Worm (Caenorhabditis elegans) whole organism, L3 larva: ENCODE measurements around the gene F49C12.2.
"Not testable (repeated sequence)": the region's sequence is repeated elsewhere in the genome, so short reads cannot be mapped to it uniquely, and the experiment has no call there.

ENCODE experiments used
- ama-1 ChIP-seq: fragments of 150-350 bp; optimal IDR thresholded peaks from 2 replicates; lab custom pipeline; 2018
- ceh-82 ChIP-seq: fragments of 150-350 bp; optimal IDR thresholded peaks from 2 replicates; lab custom pipeline; 2014; ENCODE audit warnings: missing biosample characterization, missing genetic modification characterization
- ceh-9 ChIP-seq: sonication (generic microtip); optimal IDR thresholded peaks from 2 replicates; lab custom pipeline; 2018; ENCODE audit warnings: missing biosample characterization, missing genetic modification characterization
- daf-12 ChIP-seq: fragments of 150-350 bp; optimal IDR thresholded peaks from 2 replicates; lab custom pipeline; 2014; ENCODE audit warnings: missing biosample characterization, missing genetic modification reagents, missing genetic modification characterization
- elt-1 ChIP-seq: fragments of 150-350 bp; optimal IDR thresholded peaks from 2 replicates; lab custom pipeline; 2014; ENCODE audit warnings: missing biosample characterization, missing genetic modification characterization
- elt-2 ChIP-seq: sonication (generic microtip); optimal IDR thresholded peaks from 2 replicates; lab custom pipeline; 2016; ENCODE audit warnings: missing genetic modification reagents, mild to moderate bottlenecking, missing genetic modification characterization, missing compliant biosample characterization
- elt-3 ChIP-seq, 3 experiments: fragments of 150-350 bp in 1 of 3; sonication (generic microtip) in 2 of 3; optimal IDR thresholded peaks; 2 replicates in 2 of 3; 4 replicates in 1 of 3; lab custom pipeline; 2014 to 2017; ENCODE audit warnings: missing biosample characterization in 3 of 3, missing genetic modification characterization in 3 of 3
- eor-1 ChIP-seq, 2 experiments: fragments of 150-350 bp; optimal IDR thresholded peaks; 2 replicates each; lab custom pipeline; 2014 to 2018; ENCODE audit warnings: missing biosample characterization in 2 of 2, missing genetic modification characterization in 2 of 2
- fkh-10 ChIP-seq: sonication (generic microtip); optimal IDR thresholded peaks from 2 replicates; lab custom pipeline; 2017; ENCODE audit warnings: missing biosample characterization, missing genetic modification reagents, missing genetic modification characterization
- fos-1 ChIP-seq: fragments of 150-350 bp; optimal IDR thresholded peaks from 2 replicates; lab custom pipeline; 2014; ENCODE audit warnings: missing biosample characterization, missing genetic modification characterization
- jun-1 ChIP-seq: fragments of 150-350 bp; optimal IDR thresholded peaks from 2 replicates; lab custom pipeline; 2014; ENCODE audit warnings: missing biosample characterization, missing genetic modification reagents, missing genetic modification characterization
- lin-15B ChIP-seq: fragments of 150-350 bp; optimal IDR thresholded peaks from 2 replicates; lab custom pipeline; 2014; ENCODE audit warnings: missing biosample characterization, missing genetic modification characterization
- lin-39 ChIP-seq: fragments of 150-350 bp; optimal IDR thresholded peaks from 2 replicates; lab custom pipeline; 2018; ENCODE audit warnings: missing biosample characterization, missing genetic modification reagents, missing genetic modification characterization
- lsy-12 ChIP-seq: sonication (generic microtip); optimal IDR thresholded peaks from 2 replicates; lab custom pipeline; 2016; ENCODE audit warnings: mild to moderate bottlenecking, missing genetic modification characterization, missing compliant biosample characterization
- mdl-1 ChIP-seq: fragments of 150-350 bp; optimal IDR thresholded peaks from 2 replicates; lab custom pipeline; 2014; ENCODE audit warnings: missing biosample characterization, missing genetic modification characterization
- nfya-1 ChIP-seq: sonication (generic microtip); optimal IDR thresholded peaks from 2 replicates; lab custom pipeline; 2017; ENCODE audit warnings: missing genetic modification characterization, mild to moderate bottlenecking, missing compliant biosample characterization, antibody characterized with exemption, moderate library complexity; ENCODE audit not compliant: insufficient read depth
- nhr-11 ChIP-seq: fragments of 150-350 bp; optimal IDR thresholded peaks from 2 replicates; lab custom pipeline; 2014; ENCODE audit warnings: missing biosample characterization, missing genetic modification characterization
- nhr-237 ChIP-seq: fragments of 150-350 bp; optimal IDR thresholded peaks from 2 replicates; lab custom pipeline; 2014; ENCODE audit warnings: missing biosample characterization, missing genetic modification characterization
- nhr-25 ChIP-seq: sonication (generic microtip); optimal IDR thresholded peaks from 2 replicates; lab custom pipeline; 2017; ENCODE audit warnings: missing biosample characterization, missing genetic modification characterization
- nhr-28 ChIP-seq: fragments of 150-350 bp; optimal IDR thresholded peaks from 2 replicates; lab custom pipeline; 2014; ENCODE audit warnings: missing biosample characterization, missing genetic modification characterization
- nhr-43 ChIP-seq: sonication (generic microtip); optimal IDR thresholded peaks from 2 replicates; lab custom pipeline; 2016; ENCODE audit warnings: mild to moderate bottlenecking, missing genetic modification characterization, missing compliant biosample characterization; ENCODE audit not compliant: poor library complexity, severe bottlenecking
- nhr-76 ChIP-seq: fragments of 150-350 bp; sonication (generic microtip); optimal IDR thresholded peaks from 5 replicates; lab custom pipeline; 2014; ENCODE audit warnings: missing biosample characterization, missing genetic modification characterization
- pha-4 ChIP-seq: fragments of 150-350 bp; optimal IDR thresholded peaks from 2 replicates; lab custom pipeline; 2014; ENCODE audit warnings: missing biosample characterization, missing genetic modification reagents, missing genetic modification characterization
- pqm-1 ChIP-seq: fragments of 150-350 bp; optimal IDR thresholded peaks from 2 replicates; lab custom pipeline; 2017; ENCODE audit warnings: missing biosample characterization, missing genetic modification characterization, inconsistent platforms
- sea-2 ChIP-seq: fragments of 150-350 bp; sonication (generic microtip); optimal IDR thresholded peaks from 4 replicates; lab custom pipeline; 2014; ENCODE audit warnings: missing biosample characterization, missing genetic modification reagents, missing genetic modification characterization
- skn-1 ChIP-seq: fragments of 150-350 bp; optimal IDR thresholded peaks from 2 replicates; lab custom pipeline; 2014; ENCODE audit warnings: missing biosample characterization, missing genetic modification characterization
- snpc-4 ChIP-seq: fragments of 150-350 bp; optimal IDR thresholded peaks from 2 replicates; lab custom pipeline; 2014; ENCODE audit warnings: missing biosample characterization, missing genetic modification characterization
- tbx-2 ChIP-seq: sonication (generic microtip); optimal IDR thresholded peaks from 2 replicates; lab custom pipeline; 2016; ENCODE audit warnings: mild to moderate bottlenecking, missing genetic modification characterization, missing compliant biosample characterization
- unc-39 ChIP-seq: sonication (generic microtip); optimal IDR thresholded peaks from 4 replicates; lab custom pipeline; 2017; ENCODE audit warnings: missing biosample characterization, missing genetic modification characterization
- zag-1 ChIP-seq: fragments of 150-350 bp; optimal IDR thresholded peaks from 2 replicates; lab custom pipeline; 2014; ENCODE audit warnings: missing biosample characterization, missing genetic modification characterization

F49C12.2 gene

DNA sequence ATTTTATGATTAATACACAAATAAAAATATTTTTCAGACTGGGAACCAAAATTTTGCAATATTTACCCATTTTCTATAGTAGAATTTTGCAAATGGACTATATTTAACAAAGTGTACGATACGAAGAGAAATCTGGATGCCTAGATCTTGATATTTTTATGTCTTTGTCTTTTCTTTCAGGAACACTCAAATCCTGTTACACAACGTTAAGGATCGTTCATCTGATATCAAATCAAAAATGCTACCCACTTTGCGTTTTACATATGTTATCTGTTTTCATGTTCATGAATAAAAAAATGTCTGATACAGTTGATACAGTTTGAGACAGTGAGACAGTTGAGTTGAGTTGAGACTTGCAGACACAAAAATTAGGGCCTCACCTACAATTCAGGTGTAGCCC, 2.8 kb downstream of the F49C12.2 start, which contains the start of gene F49C12.1:
Gene F49C12.1, minus strand, starts transcription at position 70 of the 400 bp plus-strand sequence.
- no peak for TF ChIP-seq nhr-11 (tag; lab: Kevin White, UChicago)
- TF ChIP-seq nhr-76 (tag; lab: Kevin White, UChicago): no peak
- no peak for TF ChIP-seq nhr-25 (tag; lab: Kevin White, UChicago)
- TF ChIP-seq nhr-28 (tag; lab: Kevin White, UChicago): no peak
- TF ChIP-seq, all 47 proteins: peak for 0

DNA sequence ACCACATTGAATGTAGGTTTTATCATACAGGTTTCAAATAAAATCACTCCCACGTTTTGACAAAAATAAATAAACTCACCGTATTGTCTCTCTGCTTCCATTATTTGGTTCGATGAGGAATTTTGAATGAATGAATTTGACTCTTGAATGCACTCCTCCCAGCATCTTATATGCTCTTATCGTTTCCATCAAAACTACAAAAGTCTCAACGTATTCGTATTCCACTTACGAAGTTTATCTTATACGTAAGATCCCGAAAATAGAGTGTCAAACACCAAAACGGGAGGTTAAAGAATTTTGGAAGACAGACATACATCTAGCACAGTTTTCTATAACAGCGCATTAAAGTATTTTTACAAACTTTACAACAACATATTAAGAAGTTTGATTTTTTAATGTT, 5.2 kb downstream of the F49C12.2 start, which contains the start of gene nhr-264:
Gene nhr-264, minus strand, starts transcription at position 101 of the 400 bp plus-strand sequence.
- TF ChIP-seq snpc-4; eor-1 (tag; optimal IDR thresholded peaks at IDR 0.05; lab: Kevin White, UChicago); lsy-12: not testable (repeated sequence)

DNA sequence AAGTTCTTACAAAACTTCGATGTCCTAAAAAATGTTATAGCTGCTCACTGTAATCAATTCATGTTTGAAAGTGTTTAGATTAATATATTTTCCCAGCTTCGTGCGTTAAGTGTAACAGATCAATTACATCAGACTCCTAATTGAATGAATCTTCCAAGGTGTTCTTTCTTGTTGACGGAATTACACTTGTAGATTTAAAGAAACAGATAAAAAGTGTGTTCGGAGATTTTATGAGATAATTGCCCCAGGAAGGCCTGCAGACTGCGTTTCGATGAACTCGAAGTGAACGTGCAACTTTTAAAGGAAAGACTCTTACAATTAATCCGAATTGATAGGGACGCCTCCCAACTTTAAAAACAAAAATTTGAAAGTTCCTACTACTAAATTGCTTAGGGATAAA, 9.4 kb downstream of the F49C12.2 start:
- TF ChIP-seq skn-1 (tag; lab: Kevin White, UChicago) (no peak), elt-1 (tag; lab: Kevin White, UChicago) (peak; percentile 70), nhr-28 (tag; lab: Kevin White, UChicago) (no peak)

DNA sequence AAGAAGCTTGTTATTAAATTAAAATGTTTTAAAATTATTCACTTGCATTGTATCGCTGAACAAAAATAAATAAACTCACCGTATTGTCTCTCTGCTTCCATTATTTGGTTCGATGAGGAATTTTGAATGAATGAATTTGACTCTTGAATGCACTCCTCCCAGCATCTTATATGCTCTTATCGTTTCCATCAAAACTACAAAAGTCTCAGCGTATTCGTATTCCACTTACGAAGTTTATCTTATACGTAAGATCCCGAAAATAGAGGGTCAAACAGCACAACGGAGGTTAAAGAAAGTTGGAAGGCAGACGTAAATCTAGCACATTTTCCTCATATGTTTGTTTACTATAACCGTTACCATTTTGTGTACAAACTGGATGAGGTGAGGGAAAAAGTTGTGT, 12.7 kb downstream of the F49C12.2 start, which contains the start of gene nhr-267:
Gene nhr-267, minus strand, starts transcription at position 101 of the 400 bp plus-strand sequence.
- TF ChIP-seq daf-12; nhr-76 (tag; lab: Kevin White, UChicago); mdl-1 (tag; lab: Kevin White, UChicago): not testable (repeated sequence)

DNA sequence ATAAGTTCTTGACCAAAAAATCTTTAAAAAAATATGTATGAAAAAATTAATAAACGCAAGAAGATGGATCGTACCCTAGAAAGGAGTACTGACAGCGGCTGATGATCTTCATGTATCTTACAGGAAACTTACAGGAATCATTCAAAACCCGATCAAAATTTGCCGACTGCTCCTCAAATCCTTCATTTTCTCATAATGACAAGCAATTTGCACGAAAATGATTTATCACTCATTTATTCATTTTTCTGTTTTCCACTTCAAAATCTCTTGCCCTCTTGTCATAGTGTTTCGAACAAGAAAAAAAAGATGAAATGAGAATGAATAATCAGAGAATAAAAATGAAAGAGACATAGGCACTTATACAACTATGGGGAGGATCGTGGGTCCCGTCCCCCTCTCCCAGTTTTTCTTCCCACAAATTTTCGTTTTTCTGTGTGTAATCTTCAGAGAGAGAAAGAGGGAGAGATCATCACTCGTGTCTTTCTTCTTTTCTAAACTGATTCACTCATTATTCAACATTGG, 25.0 kb downstream of the F49C12.2 start, which contains the start of gene nmy-3:
Gene nmy-3, plus strand, starts transcription at position 472 of the 522 bp plus-strand sequence.
- TF ChIP-seq elt-1 (tag; lab: Kevin White, UChicago) (no peak), zag-1 (no peak), lin-39 (tag; lab: Kevin White, UChicago) (no peak), pqm-1 (tag; lab: Kevin White, UChicago) (no peak), sea-2 (no peak), fos-1 (tag; lab: Kevin White, UChicago) (no peak), lsy-12 (no peak), fkh-10 (no peak), jun-1 (tag; lab: Kevin White, UChicago) (no peak), unc-39 (tag; lab: Kevin White, UChicago) (no peak), pha-4 (tag; lab: Kevin White, UChicago) (no peak), nhr-43 (tag; lab: Kevin White, UChicago) (no peak), nhr-11 (tag; lab: Kevin White, UChicago) (no peak), mdl-1 (tag; lab: Kevin White, UChicago) (no peak), elt-2 (tag; lab: Kevin White, UChicago) (no peak), ceh-82 (tag; lab: Kevin White, UChicago) (no peak), ama-1 (lab: Kevin White, UChicago) (no peak), nfya-1 (tag; lab: Kevin White, UChicago) (no peak), nhr-76 (tag; lab: Kevin White, UChicago) (no peak), tbx-2 (no peak)

DNA sequence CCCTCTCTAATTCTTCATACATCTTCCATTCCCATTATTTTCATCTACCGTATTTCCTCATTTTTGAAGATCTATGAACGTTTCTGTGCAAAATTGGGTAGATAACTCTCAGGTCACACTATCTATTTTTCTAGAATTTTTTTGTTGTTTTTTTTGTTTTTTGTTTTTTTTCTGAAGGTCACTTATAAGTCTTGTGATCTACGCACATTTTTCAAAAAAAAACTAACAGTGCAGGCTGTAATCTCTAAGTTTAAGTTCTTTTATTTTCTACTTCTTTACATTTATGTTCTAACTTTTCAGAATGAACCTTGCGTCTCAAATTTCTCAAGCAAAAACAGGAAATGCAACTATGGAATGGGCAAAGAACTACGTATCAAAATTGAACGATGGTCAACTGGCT, 29.2 kb downstream of the F49C12.2 start, which contains the start of gene flh-3:
Gene flh-3, plus strand, starts transcription at position 301 of the 400 bp plus-strand sequence.
- TF ChIP-seq nhr-237 (tag; lab: Kevin White, UChicago) (no peak), ceh-9 (tag; lab: Kevin White, UChicago) (no peak), lin-15B (tag; lab: Kevin White, UChicago) (no peak), elt-3 (tag; optimal IDR thresholded peaks at IDR 0.05; lab: Kevin White, UChicago) (no peak)
